Fruit fly (Drosophila melanogaster): ENCODE results near the gene Pten.
A peak's percentile ranks its signal among the peaks of the same experiment; 100 is the strongest.

The Pten gene

DNA sequence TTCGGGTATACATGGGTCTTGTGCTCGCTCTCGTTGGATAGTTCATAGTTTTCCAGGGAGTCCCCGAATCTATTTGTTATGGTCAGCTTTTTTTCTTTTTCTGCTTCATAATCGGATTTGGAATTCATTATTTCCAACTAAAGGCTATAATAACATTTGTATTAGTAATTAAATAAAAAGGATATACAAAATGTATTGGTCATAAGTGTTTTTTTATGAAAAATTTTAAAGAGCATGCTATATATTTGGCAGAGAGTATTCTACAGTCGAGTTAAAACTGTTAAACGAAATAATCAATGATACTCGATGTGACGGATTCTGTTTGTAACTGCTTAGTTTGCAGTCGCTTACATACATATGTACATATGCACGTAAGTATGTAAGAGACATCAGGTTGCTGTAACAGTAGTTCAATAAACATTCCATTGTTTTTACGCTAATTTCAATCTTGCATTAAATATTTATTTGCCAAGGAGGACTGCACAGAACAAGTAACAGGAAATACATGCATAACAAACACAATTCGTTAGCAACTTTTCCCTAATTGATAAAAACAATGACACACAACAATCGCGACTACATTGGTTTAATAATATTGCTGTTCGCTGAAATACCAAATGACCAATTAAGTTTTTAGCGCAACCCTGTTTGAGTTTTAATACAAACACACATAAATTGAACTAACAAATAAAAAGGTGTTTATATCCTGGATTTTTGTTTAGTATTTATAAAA lies 38.4 kb upstream of the Pten start (continued):
- TF ChIP-seq CG42726 (GFP tag; IDR thresholded peaks at IDR 0.05; ENCODE audit: partially characterized antibody) (no peak), CG12236 (GFP tag; optimal IDR thresholded peaks at IDR 0.05) (no peak), row (GFP tag; IDR thresholded peaks at IDR 0.05) (peak; percentile 47; the same call in 2 of the 3 replicates), HLH3B (GFP tag; IDR thresholded peaks at IDR 0.05) (no peak), CG6272 (GFP tag; IDR thresholded peaks at IDR 0.05) (no peak), sim (GFP tag; IDR thresholded peaks at IDR 0.05) (no peak), Opbp (GFP tag; IDR thresholded peaks at IDR 0.05; ENCODE audit: partially characterized antibody) (no peak), CG4730 (GFP tag; IDR thresholded peaks at IDR 0.05) (no peak), grau (tag; optimal IDR thresholded peaks at IDR 0.05) (peak; percentile 36), crc (GFP tag; optimal IDR thresholded peaks at IDR 0.05) (no peak), pb (GFP tag; optimal IDR thresholded peaks at IDR 0.05) (no peak), Dref (GFP tag; IDR thresholded peaks at IDR 0.05) (no peak), Pdp1 (GFP tag; optimal IDR thresholded peaks at IDR 0.05) (no peak), Sry-δ (GFP tag; optimal IDR thresholded peaks at IDR 0.05) (no peak), CG3847 (GFP tag; IDR thresholded peaks at IDR 0.05) (no peak), CG16863 (GFP tag; optimal IDR thresholded peaks at IDR 0.05) (no peak), Optix (GFP tag; IDR thresholded peaks at IDR 0.05) (no peak), seq (GFP tag; IDR thresholded peaks at IDR 0.05) (no peak), inv (GFP tag; IDR thresholded peaks at IDR 0.05; ENCODE audit: partially characterized antibody) (no peak), sr (GFP tag; IDR thresholded peaks at IDR 0.05) (no peak), ac (GFP tag; optimal IDR thresholded peaks at IDR 0.05) (no peak), CG17829 (tag; optimal IDR thresholded peaks at IDR 0.05) (no peak), Doc2 (GFP tag; IDR thresholded peaks at IDR 0.05) (no peak), HHEX (GFP tag; optimal IDR thresholded peaks at IDR 0.05) (no peak), disco-r (GFP tag; optimal IDR thresholded peaks at IDR 0.05) (no peak), Dip3 (GFP tag; optimal IDR thresholded peaks at IDR 0.05) (no peak), lab (GFP tag; optimal IDR thresholded peaks at IDR 0.05) (no peak), CG12659 (GFP tag; optimal IDR thresholded peaks at IDR 0.05) (no peak), phol (tag; optimal IDR thresholded peaks at IDR 0.05) (peak; percentile 5), CG31365 (tag; optimal IDR thresholded peaks at IDR 0.05) (peak; percentile 55), CG4404 (GFP tag; IDR thresholded peaks at IDR 0.05) (no peak), CG17361 (GFP tag; IDR thresholded peaks at IDR 0.05) (no peak), CG31441 (GFP tag; IDR thresholded peaks at IDR 0.05) (no peak), C15 (GFP tag; IDR thresholded peaks at IDR 0.05) (no peak), PHDP (tag; optimal IDR thresholded peaks at IDR 0.05) (peak; percentile 33), CG15269 (tag; optimal IDR thresholded peaks at IDR 0.05) (peak; percentile 47), Dp (GFP tag; optimal IDR thresholded peaks at IDR 0.05) (no peak), CG7839 (tag; optimal IDR thresholded peaks at IDR 0.05) (peak; percentile 60), CG3838 (GFP tag; optimal IDR thresholded peaks at IDR 0.05) (no peak), toy (GFP tag; IDR thresholded peaks at IDR 0.05) (no peak), gem (tag; optimal IDR thresholded peaks at IDR 0.05) (peak; percentile 62), CG2120 (GFP tag; optimal IDR thresholded peaks at IDR 0.05) (peak; percentile 0), CG3065 (GFP tag; optimal IDR thresholded peaks at IDR 0.05) (no peak), nmo (GFP tag; optimal IDR thresholded peaks at IDR 0.05) (peak; percentile 30), sens-2 (GFP tag; IDR thresholded peaks at IDR 0.05) (no peak), Fer1 (GFP tag; optimal IDR thresholded peaks at IDR 0.05) (no peak), slbo (GFP tag; IDR thresholded peaks at IDR 0.05) (0 out of 2 replicates have a peak, but pooled peaks have one; percentile 7), Hmr (GFP tag; optimal IDR thresholded peaks at IDR 0.05) (no peak), tx (GFP tag; optimal IDR thresholded peaks at IDR 0.05) (no peak), CHES-1-like (GFP tag; optimal IDR thresholded peaks at IDR 0.05) (no peak), vfl (GFP tag; optimal IDR thresholded peaks at IDR 0.05) (no peak)
